Worm (Caenorhabditis elegans) whole organism, L4/young adult: ENCODE results near the gene Y42G9A.2.

Source experiments
- W03F9.2 ChIP-seq: fragments of 150-350 bp; optimal IDR thresholded peaks from 2 replicates; lab custom pipeline; 2014; ENCODE audit warnings: missing biosample characterization, missing genetic modification characterization
- dao-5 ChIP-seq: sonication (generic microtip); optimal IDR thresholded peaks from 2 replicates; lab custom pipeline; 2016; ENCODE audit warnings: missing genotype, missing genetic modification characterization, moderate library complexity, missing compliant biosample characterization
- him-1 ChIP-seq: sonication (generic microtip); optimal IDR thresholded peaks from 2 replicates; lab custom pipeline; 2016; ENCODE audit warnings: missing genotype, missing genetic modification reagents, missing genetic modification characterization, missing compliant biosample characterization

Gene Y42G9A.2

DNA sequence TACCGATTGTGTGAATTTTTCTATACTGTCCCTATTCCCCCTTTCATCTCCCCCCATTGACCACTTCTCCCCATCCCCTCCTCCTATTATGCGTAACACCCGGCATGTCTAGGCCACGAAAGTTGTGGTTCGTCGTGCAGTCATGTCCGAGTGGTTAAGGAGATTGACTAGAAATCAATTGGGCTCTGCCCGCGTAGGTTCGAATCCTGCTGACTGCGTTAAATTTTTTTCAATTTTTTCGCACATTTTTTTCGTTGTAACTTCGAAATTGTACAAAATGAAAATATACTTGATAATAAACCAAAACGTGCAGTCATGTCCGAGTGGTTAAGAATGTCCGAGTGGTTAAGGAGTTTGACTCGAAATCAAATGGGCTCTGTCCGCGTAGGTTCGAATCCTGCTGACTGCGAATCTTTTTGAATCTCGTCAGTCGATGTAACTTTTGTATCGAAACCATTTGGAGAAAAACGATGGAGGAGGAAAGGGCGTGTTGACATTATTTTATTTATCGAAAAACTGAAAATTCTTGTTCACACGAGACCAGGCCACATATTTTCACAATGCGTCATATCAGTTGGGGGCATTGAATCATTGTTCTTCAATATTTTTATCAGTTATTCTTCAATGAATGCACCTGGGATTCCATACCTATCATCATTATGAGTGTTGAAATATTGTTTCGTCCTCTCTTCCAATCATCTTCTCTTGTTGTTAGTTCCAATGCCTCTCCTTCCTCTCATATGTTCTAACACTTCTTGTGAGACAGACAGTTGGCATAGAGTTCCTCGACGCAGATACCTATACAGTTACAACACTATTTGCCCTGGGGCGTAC lies 10.9 kb downstream of the Y42G9A.2 start, which contains the start of gene nfm-1:
nfm-1 (plus strand) TSS at position 812 of the 834 bp plus-strand sequence.
- peak; percentile 46 for TF ChIP-seq him-1 (tag; lab: Kevin White, UChicago)
- TF ChIP-seq W03F9.2 (tag; lab: Kevin White, UChicago): peak; percentile 23
- no peak for TF ChIP-seq dao-5 (tag; lab: Kevin White, UChicago)

DNA sequence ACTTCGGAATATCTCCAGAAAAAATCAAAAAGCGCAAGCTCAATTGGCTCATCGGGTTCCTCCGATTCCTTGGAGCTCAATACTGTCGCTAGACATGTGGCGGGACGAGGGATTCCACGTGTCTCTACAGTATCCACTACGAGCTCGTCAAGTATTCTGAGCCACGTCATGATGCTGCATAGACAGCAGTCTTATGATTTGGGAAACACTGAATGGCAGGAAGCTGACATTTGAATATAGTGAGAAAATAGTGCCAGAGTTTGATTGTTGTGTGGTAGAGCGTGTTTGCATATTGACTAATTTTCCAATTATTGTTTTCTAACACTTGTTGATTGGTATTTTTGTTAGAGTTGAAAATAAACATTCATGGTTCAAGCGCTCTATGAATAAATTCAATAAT lies 15.4 kb downstream of the Y42G9A.2 start:
- TF ChIP-seq dao-5 (tag; lab: Kevin White, UChicago) (no peak), him-1 (tag; lab: Kevin White, UChicago) (no peak), W03F9.2 (tag; lab: Kevin White, UChicago) (no peak)

DNA sequence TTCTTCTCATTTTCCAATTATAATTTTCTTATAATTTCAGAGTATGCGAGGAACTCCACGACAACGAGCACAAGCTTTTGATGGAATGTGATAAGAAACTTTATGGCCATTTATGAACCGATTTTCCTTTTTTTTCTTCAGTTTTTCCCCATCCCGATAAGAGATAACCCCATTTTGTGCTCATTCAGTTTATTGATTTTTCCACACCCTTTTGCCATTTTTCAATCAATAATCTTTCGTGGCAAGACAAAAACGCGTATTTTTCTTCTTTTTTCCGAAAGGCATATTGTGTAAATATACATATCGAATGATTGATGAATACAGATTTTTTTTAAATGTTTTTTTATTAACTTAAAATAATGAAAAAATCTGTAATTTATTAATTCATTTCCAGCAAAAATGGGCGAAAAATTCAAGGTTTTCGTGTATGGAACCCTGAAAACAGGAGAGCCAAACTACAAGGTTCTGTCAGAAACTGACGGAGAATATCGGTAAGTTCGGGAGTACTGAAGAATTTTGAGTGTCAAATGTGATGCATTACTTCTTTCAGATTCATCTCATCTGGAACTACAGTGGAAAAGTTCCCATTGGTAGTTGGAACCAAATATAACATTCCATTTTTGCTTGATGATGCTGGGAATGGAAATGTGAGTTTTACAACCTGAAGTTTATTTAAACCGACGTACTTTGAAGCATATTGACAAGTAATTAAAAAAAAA lies 16.4 kb downstream of the Y42G9A.2 start, which contains the start of gene F42A10.9:
F42A10.9 (plus strand) TSS at position 321 of the 719 bp plus-strand sequence.
- TF ChIP-seq dao-5 (tag; lab: Kevin White, UChicago): no peak
- no peak for TF ChIP-seq him-1 (tag; lab: Kevin White, UChicago)

- TF ChIP-seq dao-5 (tag; lab: Kevin White, UChicago): no peak
- TF ChIP-seq him-1 (tag; lab: Kevin White, UChicago): no peak
- no peak for TF ChIP-seq W03F9.2 (tag; lab: Kevin White, UChicago)
Measured at ce11 chrIII:6165240-6165639, 17.3 kb downstream of the Y42G9A.2 start.

DNA sequence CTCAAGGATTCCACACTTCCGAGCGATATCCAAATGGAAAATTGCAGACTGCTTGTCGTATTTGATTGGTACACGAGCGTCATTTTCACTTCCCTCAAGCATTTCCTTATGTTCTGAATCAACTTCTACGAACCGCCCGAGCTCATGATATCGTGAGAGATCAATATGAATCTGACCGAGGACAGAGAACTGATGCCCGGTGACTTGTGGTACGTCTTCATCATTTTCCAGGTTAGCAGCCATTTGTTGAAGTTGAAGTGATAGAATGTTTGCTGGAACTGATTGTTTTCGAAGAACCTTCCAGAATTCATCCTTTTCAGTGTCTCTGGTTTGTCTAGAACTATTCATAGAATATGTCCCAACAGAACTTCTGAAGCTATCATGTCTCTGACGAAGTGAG lies 18.6 kb downstream of the Y42G9A.2 start:
- TF ChIP-seq him-1 (tag; lab: Kevin White, UChicago) (no peak), dao-5 (tag; lab: Kevin White, UChicago) (no peak), W03F9.2 (tag; lab: Kevin White, UChicago) (no peak)

- TF ChIP-seq W03F9.2 (tag; lab: Kevin White, UChicago): peak; percentile 13
- no peak for TF ChIP-seq dao-5 (tag; lab: Kevin White, UChicago)
Measured at ce11 chrIII:6168497-6169227, 20.7 kb downstream of the Y42G9A.2 start, which contains the start of gene efk-1. Gene efk-1, minus strand, starts transcription at chrIII:6168547.

DNA sequence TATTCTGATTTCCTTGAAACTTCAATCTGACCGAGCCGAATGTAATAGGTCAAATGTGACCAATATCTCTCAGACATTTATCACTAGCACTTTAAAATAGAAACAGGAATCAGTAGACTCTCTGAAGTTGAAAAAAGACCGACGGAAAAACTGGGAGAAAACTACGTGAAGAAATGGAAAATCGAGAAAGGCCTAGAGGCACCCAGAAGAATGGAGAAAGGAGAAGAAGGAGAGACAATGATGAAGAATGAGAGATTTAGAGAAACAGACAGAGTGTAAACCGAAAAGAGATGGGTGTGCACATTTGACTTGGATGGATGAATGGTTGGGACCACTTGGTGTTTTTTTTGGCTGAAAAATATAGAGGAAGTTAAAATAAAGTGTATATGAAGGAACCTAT lies 22.1 kb downstream of the Y42G9A.2 start:
- TF ChIP-seq W03F9.2 (tag; lab: Kevin White, UChicago): peak; percentile 37
- TF ChIP-seq him-1 (tag; lab: Kevin White, UChicago): no peak

DNA sequence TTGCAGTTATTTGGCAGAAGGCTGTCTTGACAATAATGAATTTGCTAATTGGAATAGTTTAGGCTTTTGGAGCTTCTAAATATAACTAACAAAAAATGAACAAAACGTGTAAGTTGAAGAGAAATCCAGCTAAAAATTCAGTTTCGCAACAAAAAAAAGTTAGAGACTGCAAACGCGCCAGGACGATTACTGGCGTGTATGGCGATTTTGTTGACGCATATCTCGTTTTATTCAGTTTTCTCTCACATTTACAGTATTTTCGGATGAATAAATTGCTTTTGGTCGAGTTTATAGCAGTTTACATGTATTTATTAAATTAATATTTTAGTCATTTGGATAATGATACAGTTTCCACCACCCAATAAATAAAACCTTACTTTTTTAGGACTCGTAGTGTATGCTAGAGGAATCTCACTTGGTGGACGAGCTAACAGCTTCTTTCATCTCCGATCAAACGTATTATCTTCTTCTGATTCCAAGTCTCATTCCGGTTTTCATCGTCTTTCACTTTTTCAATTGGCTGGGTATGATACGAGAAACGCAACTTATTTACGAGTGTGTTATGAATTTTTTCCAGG lies 25.1 kb downstream of the Y42G9A.2 start, which contains the start of the genes abcf-3 and F42A10.5:
abcf-3 (plus strand) TSS at position 384 of the 578 bp plus-strand sequence.
F42A10.5 (minus strand) TSS at position 458 of the 578 bp plus-strand sequence.
- TF ChIP-seq dao-5 (tag; lab: Kevin White, UChicago) (no peak), W03F9.2 (tag; lab: Kevin White, UChicago) (peak; percentile 90)

DNA sequence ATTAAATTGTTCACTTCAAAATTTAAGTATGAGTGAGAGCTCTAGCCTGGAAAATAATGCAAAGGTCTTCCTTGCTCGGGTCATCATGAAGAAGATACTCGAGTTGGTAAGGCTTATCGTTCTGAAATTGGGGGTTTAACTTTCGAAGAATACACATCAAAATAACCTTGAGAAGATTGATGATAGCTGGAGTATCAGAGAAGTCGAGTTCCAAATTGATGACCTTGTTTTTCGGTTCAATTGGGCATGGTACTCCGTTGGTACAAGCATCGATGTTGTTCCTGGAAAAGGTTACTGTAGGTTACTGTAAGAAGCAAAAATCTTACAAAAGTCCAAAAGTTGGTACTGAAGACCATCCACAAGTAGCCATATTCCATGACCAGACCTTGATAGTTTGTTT lies 28.2 kb downstream of the Y42G9A.2 start:
- TF ChIP-seq dao-5 (tag; lab: Kevin White, UChicago) (no peak), W03F9.2 (tag; lab: Kevin White, UChicago) (no peak), him-1 (tag; lab: Kevin White, UChicago) (no peak)

DNA sequence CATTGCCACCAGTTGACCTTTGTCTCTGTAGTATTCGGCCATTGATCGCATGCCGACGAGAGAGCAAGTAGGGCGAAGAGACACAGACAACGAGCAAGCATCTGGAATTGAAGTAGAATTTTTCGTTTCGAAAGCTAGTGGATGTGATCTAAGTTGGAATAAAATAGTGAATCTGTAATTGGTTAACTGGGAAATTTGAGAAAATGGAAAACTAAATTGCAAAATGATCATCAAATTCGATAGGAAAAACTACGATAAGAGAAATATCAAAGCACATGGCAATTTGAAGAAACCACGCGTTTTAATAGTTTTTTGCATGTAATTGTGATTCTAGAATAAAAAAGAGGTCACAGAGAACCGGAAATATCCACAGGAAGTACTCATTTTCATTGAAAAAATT lies 28.8 kb downstream of the Y42G9A.2 start, which contains the start of gene F42A10.6:
F42A10.6 (minus strand) TSS at position 101 of the 400 bp plus-strand sequence.
- TF ChIP-seq him-1 (tag; lab: Kevin White, UChicago): no peak
- TF ChIP-seq dao-5 (tag; lab: Kevin White, UChicago): no peak
- TF ChIP-seq W03F9.2 (tag; lab: Kevin White, UChicago): no peak

DNA sequence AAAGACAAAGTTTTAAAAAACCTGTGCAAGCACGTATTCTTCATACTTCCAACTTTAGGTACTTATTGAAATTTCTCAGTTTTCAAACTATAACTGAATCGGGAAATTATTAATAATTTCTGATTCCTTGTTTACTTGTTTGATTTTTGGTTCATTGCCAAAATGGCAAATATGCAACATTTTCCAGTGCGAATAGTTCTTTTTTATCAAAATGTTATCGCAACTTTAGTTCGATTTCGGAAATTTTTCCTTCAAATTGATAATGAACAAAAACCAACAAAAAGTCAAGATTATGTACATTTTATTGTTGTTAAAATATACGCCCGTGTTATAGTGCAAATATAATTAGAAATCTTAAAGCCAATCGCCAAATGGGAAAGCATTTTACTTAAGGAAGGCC lies 29.6 kb downstream of the Y42G9A.2 start:
- TF ChIP-seq dao-5 (tag; lab: Kevin White, UChicago) (no peak), him-1 (tag; lab: Kevin White, UChicago) (no peak), W03F9.2 (tag; lab: Kevin White, UChicago) (no peak)

- TF ChIP-seq him-1 (tag; lab: Kevin White, UChicago) (no peak), dao-5 (tag; lab: Kevin White, UChicago) (no peak), W03F9.2 (tag; lab: Kevin White, UChicago) (no peak)
Measured at ce11 chrIII:6178586-6178985, 30.6 kb downstream of the Y42G9A.2 start, which contains the start of gene F42A10.7. Gene F42A10.7, minus strand, starts transcription at chrIII:6178686.
